Worm (Caenorhabditis elegans): ENCODE data around the gene emg-1.

The emg-1 gene

DNA sequence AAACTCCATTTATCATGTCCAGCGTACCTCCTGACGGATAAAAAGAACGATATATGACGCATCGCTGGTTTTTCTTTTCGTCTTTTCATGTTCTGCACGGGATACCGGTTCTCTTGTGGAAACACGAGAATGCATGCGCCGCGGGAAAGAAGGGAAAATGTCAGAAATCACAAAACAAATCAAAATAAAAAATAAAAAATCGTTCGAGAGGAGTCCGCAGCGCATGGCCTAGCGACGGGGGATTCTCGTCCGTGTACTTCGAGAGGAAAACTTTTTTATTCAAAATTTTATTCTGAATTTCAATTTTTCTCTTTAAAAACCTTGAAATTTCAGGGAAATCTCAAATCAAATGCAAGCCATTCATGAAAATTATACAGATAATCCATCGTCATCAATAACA lies 28.1 kb upstream of the emg-1 start, which contains the start of the genes lron-10 and hpr-9 (continued):
- peak; percentile 66 for TF ChIP-seq attf-5 (GFP tag; optimal IDR thresholded peaks at IDR 0.05)
- no peak for TF ChIP-seq dpff-1 (tag; optimal IDR thresholded peaks at IDR 0.05)
- TF ChIP-seq B0035.1 (tag; optimal IDR thresholded peaks at IDR 0.05), result no peak
- no peak for TF ChIP-seq tbx-9 (tag; optimal IDR thresholded peaks at IDR 0.05; ENCODE audit: borderline replicate concordance)
- TF ChIP-seq ceh-100 (GFP tag; IDR thresholded peaks at IDR 0.05), result peak; percentile 23; the same call in 1 of the 2 replicates
- TF ChIP-seq mcd-1 (GFP tag; IDR thresholded peaks at IDR 0.05), result peak; percentile 82
- TF ChIP-seq mes-4 (tag; optimal IDR thresholded peaks at IDR 0.05), result no peak
- no peak for TF ChIP-seq fkh-3 (tag; optimal IDR thresholded peaks at IDR 0.05)
- TF ChIP-seq aptf-2 (GFP tag; conservative IDR thresholded peaks at IDR 0.05), result peak; percentile 67; the same call in 1 of the 2 replicates
- peak; percentile 95 for TF ChIP-seq ZK185.1 (tag; optimal IDR thresholded peaks at IDR 0.05; ENCODE audit: poor library complexity, severe bottlenecking)
- no peak for TF ChIP-seq sptf-2 (GFP tag; optimal IDR thresholded peaks at IDR 0.05)
- TF ChIP-seq let-607 (tag; optimal IDR thresholded peaks at IDR 0.05), result peak; percentile 20 to 68
- peak; percentile 48; the same call in 1 of the 2 replicates for TF ChIP-seq let-526 (GFP tag; IDR thresholded peaks at IDR 0.05)
- no peak for TF ChIP-seq nhr-179 (tag; optimal IDR thresholded peaks at IDR 0.05)
- no peak for TF ChIP-seq nhr-120 (GFP tag; IDR thresholded peaks at IDR 0.05)
- TF ChIP-seq F57A8.1 (GFP tag; optimal IDR thresholded peaks at IDR 0.05), result no peak
- TF ChIP-seq unc-130 (GFP tag; optimal IDR thresholded peaks at IDR 0.05), result peak; percentile 78
- peak; percentile 11 for TF ChIP-seq nhr-80 (tag; optimal IDR thresholded peaks at IDR 0.05)
- no peak for TF ChIP-seq Y53F4B.3 (GFP tag; IDR thresholded peaks at IDR 0.05)
- TF ChIP-seq ceh-79 (tag; optimal IDR thresholded peaks at IDR 0.05), result no peak
- no peak for TF ChIP-seq egl-44 (GFP tag; IDR thresholded peaks at IDR 0.05)
- peak; percentile 54 for TF ChIP-seq tbp1 (GFP tag; optimal IDR thresholded peaks at IDR 0.05)
- TF ChIP-seq atf-7 (tag; optimal IDR thresholded peaks at IDR 0.05), result peak; percentile 3
- TF ChIP-seq lsy-27 (tag; optimal IDR thresholded peaks at IDR 0.05; ENCODE audit: borderline replicate concordance, insufficient read depth), result no peak
- peak; percentile 53 for TF ChIP-seq zim-3 (tag; optimal IDR thresholded peaks at IDR 0.05)
- TF ChIP-seq hlh-12 (tag; optimal IDR thresholded peaks at IDR 0.05), result no peak
- TF ChIP-seq die-1 (tag; optimal IDR thresholded peaks at IDR 0.05), result peak; percentile 1
- no peak for TF ChIP-seq T07F8.4 (tag; optimal IDR thresholded peaks at IDR 0.05)
- peak; percentile 42 to 78 for TF ChIP-seq rec-8 (tag; optimal IDR thresholded peaks at IDR 0.05)
- peak; percentile 78 for TF ChIP-seq madf-6 (GFP tag; IDR thresholded peaks at IDR 0.05)
- no peak for TF ChIP-seq Y56A3A.18 (GFP tag; IDR thresholded peaks at IDR 0.05)
- TF ChIP-seq lin-54 (GFP tag; optimal IDR thresholded peaks at IDR 0.05), result peak; percentile 73
- peak; percentile 58 for TF ChIP-seq nfyb-1 (GFP tag; IDR thresholded peaks at IDR 0.05)
- TF ChIP-seq snpc-4 (GFP tag; optimal IDR thresholded peaks at IDR 0.05), result no peak
- TF ChIP-seq snpc-4 (tag; optimal IDR thresholded peaks at IDR 0.05), result peak in 2 of 4 experiments; percentile 14 to 32
- TF ChIP-seq rcor-1 (GFP tag; IDR thresholded peaks at IDR 0.05), result peak; percentile 76
- no peak for TF ChIP-seq hsf-1 (GFP tag; IDR thresholded peaks at IDR 0.05)
- no peak for TF ChIP-seq aptf-3 (GFP tag; IDR thresholded peaks at IDR 0.05)
- peak; percentile 46; the same call in 1 of the 2 replicates for TF ChIP-seq C06A6.2 (GFP tag; conservative IDR thresholded peaks at IDR 0.05)
- peak; percentile 53 for TF ChIP-seq lsl-1 (GFP tag; optimal IDR thresholded peaks at IDR 0.05)
- no peak for TF ChIP-seq hlh-26 (GFP tag; conservative IDR thresholded peaks at IDR 0.05)
- TF ChIP-seq gei-17 (GFP tag; optimal IDR thresholded peaks at IDR 0.05), result no peak
- TF ChIP-seq mel-28 (tag; optimal IDR thresholded peaks at IDR 0.05; ENCODE audit: borderline replicate concordance), result peak; percentile 69
- peak; percentile 86 for TF ChIP-seq lin-40 (tag; optimal IDR thresholded peaks at IDR 0.05)
- no peak for TF ChIP-seq efl-1 (GFP tag; optimal IDR thresholded peaks at IDR 0.05)
- no peak for TF ChIP-seq lag-1 (GFP tag; IDR thresholded peaks at IDR 0.05)
- TF ChIP-seq pha-4 (tag; optimal IDR thresholded peaks at IDR 0.05), result no peak
- TF ChIP-seq Y67H2A.10 (GFP tag; conservative IDR thresholded peaks at IDR 0.05), result no peak
- TF ChIP-seq chd-7 (tag; optimal IDR thresholded peaks at IDR 0.05), result peak; percentile 79

All from whole organism, young adult.